Worm (Caenorhabditis elegans): ENCODE data around the gene gcy-34.

The gcy-34 gene

ce11 chrV:13411225-13411991 is 25.7 kb upstream of the gcy-34 start:
- TF ChIP-seq nhr-12 (tag; optimal IDR thresholded peaks at IDR 0.05) (no peak), ceh-16 (tag; optimal IDR thresholded peaks at IDR 0.05) (no peak), ceh-9 (tag; optimal IDR thresholded peaks at IDR 0.05) (no peak), nhr-11 (tag; optimal IDR thresholded peaks at IDR 0.05) (no peak), nhr-43 (tag; optimal IDR thresholded peaks at IDR 0.05; ENCODE audit: poor library complexity, severe bottlenecking) (peak; percentile 29), ZK546.5 (tag; optimal IDR thresholded peaks at IDR 0.05) (no peak), nhr-77 (tag; optimal IDR thresholded peaks at IDR 0.05) (peak; percentile 38), pha-4 (tag; optimal IDR thresholded peaks at IDR 0.05) (no peak), lin-39 (tag; optimal IDR thresholded peaks at IDR 0.05) (no peak), eor-1 (tag; optimal IDR thresholded peaks at IDR 0.05) (no peak), lsy-12 (tag; optimal IDR thresholded peaks at IDR 0.05) (no peak), nhr-28 (tag; optimal IDR thresholded peaks at IDR 0.05) (no peak), ama-1 (optimal IDR thresholded peaks at IDR 0.05) (peak; percentile 81), elt-3 (tag; optimal IDR thresholded peaks at IDR 0.05) (peak in 1 of 3 experiments; percentile 41), fkh-10 (GFP tag; optimal IDR thresholded peaks at IDR 0.05) (no peak), nhr-76 (tag; optimal IDR thresholded peaks at IDR 0.05) (no peak), nhr-25 (tag; optimal IDR thresholded peaks at IDR 0.05) (peak; percentile 86), lin-15B (tag; optimal IDR thresholded peaks at IDR 0.05) (no peak), hmg-11 (tag; optimal IDR thresholded peaks at IDR 0.05) (no peak)

- TF ChIP-seq fkh-10 (GFP tag; optimal IDR thresholded peaks at IDR 0.05) = no peak
- TF ChIP-seq nhr-25 (tag; optimal IDR thresholded peaks at IDR 0.05) = peak; percentile 69
Observed at ce11 chrV:13410688-13411087, 25.0 kb upstream of the gcy-34 start, which contains the start of gene F53F1.4. TSS of gene F53F1.4 (plus strand) at chrV:13411077.

DNA sequence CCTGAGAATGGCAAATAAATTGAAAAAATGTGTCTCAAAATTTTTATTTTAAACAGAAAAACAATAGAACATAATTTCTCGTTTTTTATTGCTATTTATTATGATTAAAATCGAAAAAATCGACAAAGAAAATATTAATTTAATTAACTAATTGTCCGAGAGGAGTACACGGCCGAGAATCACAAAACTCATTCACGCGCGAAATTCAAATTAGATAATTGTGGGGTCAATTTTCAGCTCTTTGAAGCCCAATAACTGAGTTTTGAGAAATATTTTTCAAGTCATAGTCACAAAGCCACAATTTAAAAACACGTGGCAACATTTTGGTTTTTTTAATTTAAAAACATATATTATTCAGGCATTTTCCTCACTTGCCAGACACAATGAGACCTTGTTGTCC is 23.4 kb upstream of the gcy-34 start:
- TF ChIP-seq nhr-23 (tag; optimal IDR thresholded peaks at IDR 0.05) (peak; percentile 8), unc-39 (tag; optimal IDR thresholded peaks at IDR 0.05) (no peak), tbx-2 (tag; optimal IDR thresholded peaks at IDR 0.05) (no peak), fkh-2 (tag; optimal IDR thresholded peaks at IDR 0.05) (no peak), nhr-43 (tag; optimal IDR thresholded peaks at IDR 0.05; ENCODE audit: poor library complexity, severe bottlenecking) (peak; percentile 23), jun-1 (tag; optimal IDR thresholded peaks at IDR 0.05) (no peak), skn-1 (tag; optimal IDR thresholded peaks at IDR 0.05) (no peak), pha-4 (tag; optimal IDR thresholded peaks at IDR 0.05) (peak; percentile 41), lsy-12 (tag; optimal IDR thresholded peaks at IDR 0.05) (no peak)

ce11 chrV:13408440-13408839 is 22.7 kb upstream of the gcy-34 start:
- TF ChIP-seq tbx-2 (tag; optimal IDR thresholded peaks at IDR 0.05) (no peak), sea-2 (GFP tag; optimal IDR thresholded peaks at IDR 0.05) (no peak), nhr-76 (tag; optimal IDR thresholded peaks at IDR 0.05) (no peak), unc-62 (GFP tag; optimal IDR thresholded peaks at IDR 0.05) (no peak), zag-1 (tag; optimal IDR thresholded peaks at IDR 0.05) (no peak), hmg-11 (tag; optimal IDR thresholded peaks at IDR 0.05) (no peak)

DNA sequence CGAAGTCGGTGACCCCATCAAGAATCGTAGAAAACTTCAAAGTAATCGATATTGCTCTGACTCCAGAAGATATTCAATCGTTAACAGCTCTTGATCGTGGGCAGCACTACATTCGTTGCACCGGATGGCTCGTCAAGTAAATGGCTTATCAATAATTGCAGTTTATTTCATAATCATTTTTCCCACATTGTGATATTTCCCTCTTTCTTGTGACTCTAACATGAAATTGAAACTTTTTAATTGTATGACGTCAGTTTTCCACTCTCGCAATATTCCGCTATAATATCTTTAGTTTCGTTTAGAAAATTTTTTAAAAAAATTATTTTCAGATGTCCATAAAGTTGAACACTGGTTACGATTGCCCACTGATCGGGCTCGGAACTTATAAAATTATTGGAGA is 22.2 kb upstream of the gcy-34 start, which contains the start of gene F53F1.3:
TSS of gene F53F1.3 (plus strand) at position 330 of the 400 bp plus-strand sequence.
- TF ChIP-seq ceh-9 (tag; optimal IDR thresholded peaks at IDR 0.05) (no peak), elt-2 (tag; optimal IDR thresholded peaks at IDR 0.05) (peak; percentile 51), R02D3.7 (tag; optimal IDR thresholded peaks at IDR 0.05) (no peak), ZK546.5 (tag; optimal IDR thresholded peaks at IDR 0.05) (no peak)

DNA sequence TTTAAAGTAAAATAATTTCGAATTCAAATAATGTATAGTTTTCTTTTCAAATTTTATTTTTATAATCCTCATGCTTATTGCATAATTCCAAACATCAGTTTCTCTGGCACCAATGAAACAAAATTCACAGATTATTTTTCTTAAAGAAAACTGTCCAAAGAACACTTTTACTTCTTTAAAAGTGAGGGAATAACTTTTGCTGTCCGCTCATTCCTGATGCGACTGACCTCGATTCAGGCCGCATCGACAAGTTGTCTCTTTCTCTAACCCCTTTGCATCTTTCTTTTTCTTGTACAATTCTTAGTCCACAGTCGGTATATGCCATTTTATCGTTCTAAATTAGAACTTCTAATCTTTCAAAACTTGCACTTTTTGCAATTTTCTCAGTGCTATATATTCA is 20.8 kb upstream of the gcy-34 start, which contains the start of gene F53F1.2:
TSS of gene F53F1.2 (plus strand) at position 306 of the 400 bp plus-strand sequence.
- TF ChIP-seq nhr-11 (tag; optimal IDR thresholded peaks at IDR 0.05) = no peak
- TF ChIP-seq nhr-67 (tag; optimal IDR thresholded peaks at IDR 0.05) = no peak
- no peak for TF ChIP-seq egl-5 (tag; optimal IDR thresholded peaks at IDR 0.05)
- TF ChIP-seq nhr-23 (tag; optimal IDR thresholded peaks at IDR 0.05) = peak; percentile 52
- no peak for TF ChIP-seq elt-3 (tag; optimal IDR thresholded peaks at IDR 0.05)
- TF ChIP-seq ceh-28 (tag; optimal IDR thresholded peaks at IDR 0.05) = no peak
